Fruit fly (Drosophila melanogaster) whole organism, embryonic: Measurements from ENCODE around the gene spg.

Experiments used
- Antp ChIP-seq: fragments of 200-800 bp; sonication (Bioruptor generic); optimal IDR thresholded peaks from 3 replicates; lab custom pipeline; 2016; ENCODE audit warnings: missing biosample characterization, missing genetic modification characterization
- CG13287 ChIP-seq: fragments of 200-800 bp; sonication (Bioruptor generic); IDR thresholded peaks from 2 replicates; pipeline ENCODE4 v1.3.6; 2022; ENCODE audit warnings: missing biosample characterization, missing genetic modification characterization; ENCODE audit not compliant: partially characterized antibody
- CG14710 ChIP-seq: fragments of 200-800 bp; sonication (Bioruptor generic); optimal IDR thresholded peaks from 3 replicates; lab custom pipeline; 2019; ENCODE audit warnings: missing biosample characterization, mild to moderate bottlenecking, missing genetic modification characterization, moderate library complexity
- CG1529 ChIP-seq: fragments of 200-800 bp; sonication (Bioruptor generic); optimal IDR thresholded peaks from 3 replicates; lab custom pipeline; 2018; ENCODE audit warnings: missing biosample characterization, missing genetic modification characterization
- CG17568 ChIP-seq: fragments of 200-800 bp; sonication (Bioruptor generic); optimal IDR thresholded peaks from 2 replicates; lab custom pipeline; 2018; ENCODE audit warnings: missing biosample characterization, mild to moderate bottlenecking, missing genetic modification characterization, moderate library complexity
- CG18262 ChIP-seq: fragments of 200-800 bp; optimal IDR thresholded peaks from 3 replicates; lab custom pipeline; 2019; ENCODE audit warnings: missing biosample characterization, mild to moderate bottlenecking, missing genetic modification characterization, moderate library complexity
- CG18476 ChIP-seq: fragments of 200-800 bp; sonication (Bioruptor generic); optimal IDR thresholded peaks from 2 replicates; lab custom pipeline; 2016; ENCODE audit warnings: missing biosample characterization, mild to moderate bottlenecking, missing genetic modification characterization
- CG18599 ChIP-seq: fragments of 200-800 bp; sonication (Bioruptor generic); optimal IDR thresholded peaks from 3 replicates; lab custom pipeline; 2017; ENCODE audit warnings: missing biosample characterization, missing genetic modification characterization, mild to moderate bottlenecking, moderate library complexity, missing genetic modification reagents
- CG2678 ChIP-seq: fragments of 200-800 bp; sonication (Bioruptor generic); optimal IDR thresholded peaks from 3 replicates; lab custom pipeline; 2019; ENCODE audit warnings: missing biosample characterization, mild to moderate bottlenecking, missing genetic modification characterization, moderate library complexity
- CG31441 ChIP-seq: fragments of 200-800 bp; sonication (Bioruptor generic); IDR thresholded peaks from 2 replicates; pipeline ENCODE4 v1.3.6; 2022; ENCODE audit warnings: missing biosample characterization, missing genetic modification characterization
- CG32532 ChIP-seq: fragments of 200-800 bp; sonication (Bioruptor generic); IDR thresholded peaks from 2 replicates; pipeline ENCODE4 v1.3.6; 2022; ENCODE audit warnings: missing biosample characterization, missing genetic modification characterization
- CG32772 ChIP-seq: fragments of 200-800 bp; sonication (Bioruptor generic); IDR thresholded peaks from 2 replicates; pipeline ENCODE4 v1.3.6; 2022; ENCODE audit warnings: missing biosample characterization, missing genetic modification characterization
- CG3847 ChIP-seq: fragments of 200-800 bp; sonication (Bioruptor generic); IDR thresholded peaks from 2 replicates; pipeline ENCODE4 v1.3.6; 2022; ENCODE audit warnings: missing biosample characterization, missing genetic modification characterization
- CG4404 ChIP-seq: fragments of 200-800 bp; sonication (Bioruptor generic); IDR thresholded peaks from 2 replicates; pipeline ENCODE4 v1.3.6; 2022; ENCODE audit warnings: missing biosample characterization, missing genetic modification characterization
- CG5245 ChIP-seq: fragments of 200-800 bp; sonication (Bioruptor generic); optimal IDR thresholded peaks from 3 replicates; lab custom pipeline; 2016; ENCODE audit warnings: missing biosample characterization, missing genetic modification characterization
- CG5953 ChIP-seq: fragments of 200-800 bp; sonication (Bioruptor generic); IDR thresholded peaks from 2 replicates; pipeline ENCODE4 v1.3.6; 2022; ENCODE audit warnings: missing biosample characterization, missing genetic modification characterization
- CG6689 ChIP-seq: fragments of 200-800 bp; sonication (Bioruptor generic); IDR thresholded peaks from 2 replicates; pipeline ENCODE4 v1.3.6; 2022; ENCODE audit warnings: missing biosample characterization, missing genetic modification characterization
- CG6854 ChIP-seq: fragments of 200-800 bp; sonication (Bioruptor generic); optimal IDR thresholded peaks from 3 replicates; lab custom pipeline; 2017; ENCODE audit warnings: missing biosample characterization, mild to moderate bottlenecking, missing genetic modification characterization
- CG7372 ChIP-seq: fragments of 200-800 bp; sonication (Bioruptor generic); IDR thresholded peaks from 2 replicates; pipeline ENCODE4 v1.3.6; 2022; ENCODE audit warnings: missing biosample characterization, missing genetic modification characterization
- CG8281 ChIP-seq: fragments of 200-800 bp; sonication (Bioruptor generic); optimal IDR thresholded peaks from 2 replicates; lab custom pipeline; 2018; ENCODE audit warnings: missing biosample characterization, mild to moderate bottlenecking, missing genetic modification characterization, moderate library complexity
- CG8944 ChIP-seq: fragments of 200-800 bp; sonication (Bioruptor generic); optimal IDR thresholded peaks from 3 replicates; lab custom pipeline; 2016; ENCODE audit warnings: missing biosample characterization, missing genetic modification characterization
- CTCF ChIP-seq: fragments of 200-800 bp; sonication (Bioruptor generic); optimal IDR thresholded peaks from 2 replicates; lab custom pipeline; 2017; ENCODE audit warnings: missing biosample characterization, mild to moderate bottlenecking, missing genetic modification characterization, moderate library complexity
- Doc3 ChIP-seq: fragments of 200-800 bp; sonication (Bioruptor generic); IDR thresholded peaks from 3 replicates; pipeline ENCODE4 v1.3.6; 2022; ENCODE audit warnings: missing biosample characterization, missing genetic modification characterization; ENCODE audit not compliant: partially characterized antibody
- H15 ChIP-seq: fragments of 200-800 bp; sonication (Bioruptor generic); IDR thresholded peaks from 3 replicates; pipeline ENCODE4 v1.3.6; 2022; ENCODE audit warnings: missing biosample characterization, missing genetic modification characterization
- HHEX ChIP-seq: fragments of 200-800 bp; sonication (Bioruptor generic); optimal IDR thresholded peaks from 3 replicates; lab custom pipeline; 2017; ENCODE audit warnings: missing biosample characterization, mild to moderate bottlenecking, missing genetic modification characterization, missing genetic modification reagents
- Hmr ChIP-seq: fragments of 200-800 bp; sonication (Bioruptor generic); optimal IDR thresholded peaks from 3 replicates; lab custom pipeline; 2017; ENCODE audit warnings: mild to moderate bottlenecking, missing biosample characterization, missing genetic modification reagents, missing genetic modification characterization
- Hr39 ChIP-seq: fragments of >200 bp; optimal IDR thresholded peaks from 2 replicates; lab custom pipeline; 2017
- NC2α ChIP-seq: fragments of 200-800 bp; sonication (Bioruptor generic); optimal IDR thresholded peaks from 2 replicates; lab custom pipeline; 2016; ENCODE audit warnings: missing biosample characterization, missing genetic modification characterization
- Ptx1 ChIP-seq: fragments of 200-800 bp; sonication (Bioruptor generic); IDR thresholded peaks from 2 replicates; pipeline ENCODE4 v1.3.6; 2022; ENCODE audit warnings: missing biosample characterization, missing genetic modification characterization
- Scr ChIP-seq: fragments of 200-800 bp; sonication (Bioruptor generic); IDR thresholded peaks from 2 replicates; pipeline ENCODE4 v1.3.6; 2022; ENCODE audit warnings: missing biosample characterization, missing genetic modification characterization; ENCODE audit not compliant: partially characterized antibody
- Vsx1 ChIP-seq: fragments of 200-800 bp; sonication (Bioruptor generic); optimal IDR thresholded peaks from 2 replicates; lab custom pipeline; 2017; ENCODE audit warnings: missing biosample characterization, mild to moderate bottlenecking, missing genetic modification characterization, missing genetic modification reagents
- ac ChIP-seq: fragments of 200-800 bp; sonication (Bioruptor generic); optimal IDR thresholded peaks from 3 replicates; lab custom pipeline; 2017; ENCODE audit warnings: missing biosample characterization, mild to moderate bottlenecking, missing genetic modification characterization
- aop ChIP-seq: fragments of 200-800 bp; sonication (Bioruptor generic); IDR thresholded peaks from 2 replicates; pipeline ENCODE4 v1.3.6; 2022; ENCODE audit warnings: missing biosample characterization, missing genetic modification characterization
- bab2 ChIP-seq: fragments of 200-800 bp; sonication (Bioruptor generic); optimal IDR thresholded peaks from 2 replicates; lab custom pipeline; 2016; ENCODE audit warnings: missing biosample characterization, missing genetic modification characterization
- bigmax ChIP-seq: fragments of 200-800 bp; sonication (Bioruptor generic); optimal IDR thresholded peaks from 2 replicates; lab custom pipeline; 2018; ENCODE audit warnings: missing biosample characterization, mild to moderate bottlenecking, missing genetic modification characterization
- bowl ChIP-seq: fragments of 200-800 bp; sonication (Bioruptor generic); IDR thresholded peaks from 2 replicates; pipeline ENCODE4 v1.3.6; 2022; ENCODE audit warnings: missing biosample characterization, missing genetic modification characterization
- br ChIP-seq: fragments of >200 bp; optimal IDR thresholded peaks from 2 replicates; lab custom pipeline; 2017
- ems ChIP-seq: fragments of 200-800 bp; sonication (Bioruptor generic); optimal IDR thresholded peaks from 3 replicates; lab custom pipeline; 2016; ENCODE audit warnings: missing biosample characterization, missing genetic modification characterization
- ken ChIP-seq: fragments of 200-800 bp; sonication (Bioruptor generic); IDR thresholded peaks from 3 replicates; pipeline ENCODE4 v1.3.6; 2022; ENCODE audit warnings: missing biosample characterization, missing genetic modification characterization
- lab ChIP-seq: fragments of 200-800 bp; sonication (Bioruptor generic); optimal IDR thresholded peaks from 3 replicates; lab custom pipeline; 2017; ENCODE audit warnings: missing biosample characterization, missing genetic modification characterization, mild to moderate bottlenecking, moderate library complexity, missing genetic modification reagents
- maf-S ChIP-seq: fragments of 200-800 bp; sonication (Bioruptor generic); optimal IDR thresholded peaks from 2 replicates; lab custom pipeline; 2016; ENCODE audit warnings: missing biosample characterization, missing genetic modification characterization
- org-1 ChIP-seq: fragments of 200-800 bp; sonication (Bioruptor generic); optimal IDR thresholded peaks from 2 replicates; lab custom pipeline; 2017; ENCODE audit warnings: missing biosample characterization, missing genetic modification characterization
- psq ChIP-seq: fragments of 200-800 bp; sonication (Bioruptor generic); optimal IDR thresholded peaks from 2 replicates; lab custom pipeline; 2017; ENCODE audit warnings: missing biosample characterization, missing genetic modification characterization
- pzg ChIP-seq: fragments of 200-800 bp; sonication (Bioruptor generic); optimal IDR thresholded peaks from 3 replicates; lab custom pipeline; 2018; ENCODE audit warnings: missing biosample characterization, mild to moderate bottlenecking, missing genetic modification characterization, moderate library complexity
- rib ChIP-seq: fragments of 200-800 bp; sonication (Bioruptor generic); IDR thresholded peaks from 2 replicates; pipeline ENCODE4 v1.3.6; 2022; ENCODE audit warnings: missing biosample characterization, missing genetic modification characterization
- sd ChIP-seq: fragments of 200-800 bp; sonication (Bioruptor generic); optimal IDR thresholded peaks from 3 replicates; lab custom pipeline; 2018; ENCODE audit warnings: missing biosample characterization, mild to moderate bottlenecking, missing genetic modification characterization, moderate library complexity
- sr ChIP-seq: fragments of 200-800 bp; sonication (Bioruptor generic); IDR thresholded peaks from 3 replicates; pipeline ENCODE4 v1.3.6; 2022; ENCODE audit warnings: missing biosample characterization, missing genetic modification characterization
- tap ChIP-seq: fragments of 200-800 bp; optimal IDR thresholded peaks from 3 replicates; lab custom pipeline; 2019; ENCODE audit warnings: missing biosample characterization, mild to moderate bottlenecking, missing genetic modification characterization, moderate library complexity
- tll ChIP-seq, 2 experiments: fragments of 200-800 bp in 1 of 2; fragments of >200 bp in 1 of 2; sonication (Bioruptor generic) in 1 of 2; optimal IDR thresholded peaks; 2 replicates each; lab custom pipeline; 2017 to 2019; ENCODE audit warnings: missing biosample characterization in 2 of 2, missing genetic modification characterization in 2 of 2, mild to moderate bottlenecking in 1 of 2, moderate library complexity in 1 of 2
- usp ChIP-seq: fragments of >200 bp; optimal IDR thresholded peaks from 2 replicates; lab custom pipeline; 2017; ENCODE audit warnings: missing biosample characterization, missing genetic modification characterization
- zfh2 ChIP-seq: fragments of 200-800 bp; sonication (Bioruptor generic); optimal IDR thresholded peaks from 2 replicates; lab custom pipeline; 2016; ENCODE audit warnings: missing biosample characterization, missing genetic modification characterization

Gene spg

DNA sequence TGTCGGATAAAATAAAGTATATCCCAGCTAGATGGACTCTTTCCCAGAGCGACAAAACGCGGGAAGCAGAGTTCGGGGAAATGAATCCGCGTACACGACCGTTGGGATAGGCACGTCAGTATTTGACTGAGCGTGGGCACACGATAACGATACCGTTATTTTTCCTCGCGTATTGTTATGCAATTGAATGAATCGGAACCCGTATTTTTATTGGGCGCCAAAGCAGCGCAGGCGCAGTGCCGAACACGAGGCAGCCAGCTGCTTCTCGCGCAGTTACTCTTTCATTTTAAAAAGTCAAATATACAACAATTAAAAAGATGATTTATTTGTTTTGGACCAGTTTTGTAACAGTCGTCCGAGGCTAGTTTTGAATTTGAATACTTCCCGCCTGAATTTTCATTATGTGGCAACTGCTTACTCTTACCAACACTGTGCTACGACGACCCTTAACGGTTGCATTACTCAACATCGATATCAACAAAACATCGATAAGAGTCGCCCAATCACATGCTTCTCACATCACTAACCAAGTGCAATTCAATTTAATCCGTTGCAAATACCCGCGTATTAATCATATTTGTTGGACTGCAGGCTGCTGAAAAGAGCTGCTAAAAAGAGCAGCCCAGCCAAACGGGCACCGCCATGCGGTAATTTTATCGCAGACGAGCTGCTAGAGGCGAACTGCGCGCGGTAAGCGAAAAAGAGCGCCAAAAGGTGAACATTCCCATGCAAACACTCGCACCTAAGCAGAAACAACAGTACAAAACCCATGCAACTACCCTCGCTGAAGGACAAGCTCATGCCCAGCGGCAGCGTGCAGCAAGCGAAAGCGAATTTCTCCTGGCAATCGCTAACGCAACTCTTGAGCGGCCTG is 42.7 kb downstream of the spg start, which contains the start of the genes CG33203 and Doa (continued):
- TF ChIP-seq pzg (GFP tag; lab: Kevin White, UChicago), result peak; percentile 95
- TF ChIP-seq bigmax, result no peak
- no peak for TF ChIP-seq tll (GFP tag; optimal IDR thresholded peaks at IDR 0.05; lab: Kevin White, UChicago)
- peak; percentile 80 for TF ChIP-seq CG3847 (GFP tag; lab: Robert Waterston, UW)
- TF ChIP-seq sr (GFP tag; lab: Robert Waterston, UW), result no peak
- TF ChIP-seq HHEX (GFP tag; lab: Kevin White, UChicago), result peak; percentile 14
- peak; percentile 45 for TF ChIP-seq ems
- peak; percentile 78 for TF ChIP-seq Doc3 (GFP tag; lab: Robert Waterston, UW)
- no peak for TF ChIP-seq CG6854
- peak; percentile 68 for TF ChIP-seq CG14710 (tag; lab: Kevin White, UChicago)
- no peak for TF ChIP-seq psq (GFP tag; lab: Kevin White, UChicago)
- TF ChIP-seq lab (GFP tag; lab: Kevin White, UChicago), result no peak
- 0 out of 2 replicates have a peak, but pooled peaks have one; percentile 7 for TF ChIP-seq CG31441 (GFP tag; lab: Robert Waterston, UW)
- TF ChIP-seq CTCF (GFP tag; lab: Kevin White, UChicago), result no peak
- TF ChIP-seq Ptx1 (GFP tag; lab: Robert Waterston, UW), result peak; percentile 54
- no peak for TF ChIP-seq CG1529 (GFP tag; lab: Kevin White, UChicago)
- no peak for TF ChIP-seq usp
- no peak for TF ChIP-seq br (lab: Kevin White, UChicago)
- no peak for TF ChIP-seq Vsx1
- TF ChIP-seq aop (GFP tag; lab: Robert Waterston, UW), result no peak
- TF ChIP-seq CG8281 (tag; lab: Kevin White, UChicago), result no peak
- no peak for TF ChIP-seq NC2α (GFP tag; lab: Kevin White, UChicago)
- TF ChIP-seq CG18599 (GFP tag; lab: Kevin White, UChicago), result peak; percentile 17
- no peak for TF ChIP-seq CG5245 (GFP tag; lab: Kevin White, UChicago)
- no peak for TF ChIP-seq CG6689 (GFP tag; lab: Robert Waterston, UW)
- TF ChIP-seq Hr39 (lab: Kevin White, UChicago), result no peak
- TF ChIP-seq CG2678 (tag; lab: Kevin White, UChicago), result no peak
- TF ChIP-seq Hmr (GFP tag; lab: Kevin White, UChicago), result peak; percentile 66
- peak; percentile 84 for TF ChIP-seq Scr
- peak; percentile 10 for TF ChIP-seq maf-S (GFP tag; lab: Kevin White, UChicago)
- peak; percentile 90 for TF ChIP-seq CG13287 (GFP tag; lab: Robert Waterston, UW)
- TF ChIP-seq org-1 (GFP tag; lab: Kevin White, UChicago), result no peak
- 0 out of 3 replicates have a peak, but pooled peaks have one; percentile 10 for TF ChIP-seq ken (GFP tag; lab: Robert Waterston, UW)
- TF ChIP-seq CG32772, result no peak
- TF ChIP-seq CG18476, result peak; percentile 81
- TF ChIP-seq H15 (GFP tag; lab: Robert Waterston, UW), result no peak
- TF ChIP-seq CG7372 (GFP tag; lab: Robert Waterston, UW), result no peak
- TF ChIP-seq zfh2 (GFP tag; lab: Kevin White, UChicago), result peak; percentile 77
- peak; percentile 12 for TF ChIP-seq CG8944 (GFP tag; lab: Kevin White, UChicago)
- no peak for TF ChIP-seq bowl (GFP tag; lab: Robert Waterston, UW)
- no peak for TF ChIP-seq rib (GFP tag; lab: Robert Waterston, UW)
- no peak for TF ChIP-seq ac (GFP tag; lab: Kevin White, UChicago)
- TF ChIP-seq CG4404 (GFP tag; lab: Robert Waterston, UW), result no peak; the same call in 1 of the 2 replicates
- TF ChIP-seq Antp, result peak; percentile 78
- peak; percentile 44; the same call in 1 of the 2 replicates for TF ChIP-seq CG32532 (GFP tag; lab: Robert Waterston, UW)
- TF ChIP-seq CG17568 (GFP tag; lab: Kevin White, UChicago), result no peak
- TF ChIP-seq tap, result no peak
- TF ChIP-seq CG5953, result no peak
- TF ChIP-seq sd (tag; lab: Kevin White, UChicago), result peak; percentile 19
- TF ChIP-seq CG18262, result no peak
- TF ChIP-seq bab2 (GFP tag; lab: Kevin White, UChicago), result peak; percentile 46
